Worm (Caenorhabditis elegans) whole organism, L3 larva: ENCODE results near the gene thoc-7.

Experiments used
- R02D3.7 ChIP-seq: fragments of 150-350 bp; optimal IDR thresholded peaks from 2 replicates; lab custom pipeline; 2014; ENCODE audit warnings: missing biosample characterization, missing genetic modification characterization
- ZK546.5 ChIP-seq: sonication (generic microtip); optimal IDR thresholded peaks from 2 replicates; lab custom pipeline; 2017; ENCODE audit warnings: missing biosample characterization, missing genetic modification characterization
- aly-2 ChIP-seq: fragments of 150-350 bp; optimal IDR thresholded peaks from 2 replicates; lab custom pipeline; 2014; ENCODE audit warnings: missing biosample characterization, missing genetic modification characterization
- ama-1 ChIP-seq: fragments of 150-350 bp; optimal IDR thresholded peaks from 2 replicates; lab custom pipeline; 2018
- ceh-16 ChIP-seq: sonication (generic microtip); optimal IDR thresholded peaks from 2 replicates; lab custom pipeline; 2017; ENCODE audit warnings: missing biosample characterization, missing genetic modification characterization
- ceh-28 ChIP-seq: fragments of 150-350 bp; optimal IDR thresholded peaks from 2 replicates; lab custom pipeline; 2014; ENCODE audit warnings: missing biosample characterization, missing genetic modification reagents, missing genetic modification characterization
- ceh-82 ChIP-seq: fragments of 150-350 bp; optimal IDR thresholded peaks from 2 replicates; lab custom pipeline; 2014; ENCODE audit warnings: missing biosample characterization, missing genetic modification characterization
- ceh-9 ChIP-seq: sonication (generic microtip); optimal IDR thresholded peaks from 2 replicates; lab custom pipeline; 2018; ENCODE audit warnings: missing biosample characterization, missing genetic modification characterization
- daf-12 ChIP-seq: fragments of 150-350 bp; optimal IDR thresholded peaks from 2 replicates; lab custom pipeline; 2014; ENCODE audit warnings: missing biosample characterization, missing genetic modification reagents, missing genetic modification characterization
- egl-27 ChIP-seq: sonication (generic microtip); optimal IDR thresholded peaks from 4 replicates; lab custom pipeline; 2017; ENCODE audit warnings: missing biosample characterization, missing genetic modification reagents, missing genetic modification characterization
- egl-5 ChIP-seq: fragments of 150-350 bp; optimal IDR thresholded peaks from 2 replicates; lab custom pipeline; 2017; ENCODE audit warnings: missing biosample characterization, missing genetic modification reagents, missing genetic modification characterization, inconsistent platforms
- elt-1 ChIP-seq: fragments of 150-350 bp; optimal IDR thresholded peaks from 2 replicates; lab custom pipeline; 2014; ENCODE audit warnings: missing biosample characterization, missing genetic modification characterization
- elt-2 ChIP-seq: sonication (generic microtip); optimal IDR thresholded peaks from 2 replicates; lab custom pipeline; 2016; ENCODE audit warnings: missing genetic modification reagents, mild to moderate bottlenecking, missing genetic modification characterization, missing compliant biosample characterization
- elt-3 ChIP-seq, 3 experiments: fragments of 150-350 bp in 1 of 3; sonication (generic microtip) in 2 of 3; optimal IDR thresholded peaks; 2 replicates in 2 of 3; 4 replicates in 1 of 3; lab custom pipeline; 2014 to 2017; ENCODE audit warnings: missing biosample characterization in 3 of 3, missing genetic modification characterization in 3 of 3
- eor-1 ChIP-seq, 2 experiments: fragments of 150-350 bp; optimal IDR thresholded peaks; 2 replicates each; lab custom pipeline; 2014 to 2018; ENCODE audit warnings: missing biosample characterization in 2 of 2, missing genetic modification characterization in 2 of 2
- fkh-10 ChIP-seq: sonication (generic microtip); optimal IDR thresholded peaks from 2 replicates; lab custom pipeline; 2017; ENCODE audit warnings: missing biosample characterization, missing genetic modification reagents, missing genetic modification characterization
- fkh-2 ChIP-seq: fragments of 150-350 bp; optimal IDR thresholded peaks from 2 replicates; lab custom pipeline; 2014; ENCODE audit warnings: missing biosample characterization, missing genetic modification reagents, missing genetic modification characterization
- fos-1 ChIP-seq: fragments of 150-350 bp; optimal IDR thresholded peaks from 2 replicates; lab custom pipeline; 2014; ENCODE audit warnings: missing biosample characterization, missing genetic modification characterization
- hmg-11 ChIP-seq: sonication (generic microtip); optimal IDR thresholded peaks from 2 replicates; lab custom pipeline; 2016; ENCODE audit warnings: missing genetic modification characterization, missing compliant biosample characterization
- jun-1 ChIP-seq: fragments of 150-350 bp; optimal IDR thresholded peaks from 2 replicates; lab custom pipeline; 2014; ENCODE audit warnings: missing biosample characterization, missing genetic modification reagents, missing genetic modification characterization
- lin-15B ChIP-seq: fragments of 150-350 bp; optimal IDR thresholded peaks from 2 replicates; lab custom pipeline; 2014; ENCODE audit warnings: missing biosample characterization, missing genetic modification characterization
- lin-39 ChIP-seq: fragments of 150-350 bp; optimal IDR thresholded peaks from 2 replicates; lab custom pipeline; 2018; ENCODE audit warnings: missing biosample characterization, missing genetic modification reagents, missing genetic modification characterization
- lsy-12 ChIP-seq: sonication (generic microtip); optimal IDR thresholded peaks from 2 replicates; lab custom pipeline; 2016; ENCODE audit warnings: mild to moderate bottlenecking, missing genetic modification characterization, missing compliant biosample characterization
- mdl-1 ChIP-seq: fragments of 150-350 bp; optimal IDR thresholded peaks from 2 replicates; lab custom pipeline; 2014; ENCODE audit warnings: missing biosample characterization, missing genetic modification characterization
- mml-1 ChIP-seq: fragments of 150-350 bp; sonication (generic microtip); optimal IDR thresholded peaks from 3 replicates; lab custom pipeline; 2014; ENCODE audit warnings: missing biosample characterization, missing genetic modification characterization
- nfya-1 ChIP-seq: sonication (generic microtip); optimal IDR thresholded peaks from 2 replicates; lab custom pipeline; 2017; ENCODE audit warnings: missing genetic modification characterization, mild to moderate bottlenecking, missing compliant biosample characterization, antibody characterized with exemption, moderate library complexity; ENCODE audit not compliant: insufficient read depth
- nhr-11 ChIP-seq: fragments of 150-350 bp; optimal IDR thresholded peaks from 2 replicates; lab custom pipeline; 2014; ENCODE audit warnings: missing biosample characterization, missing genetic modification characterization
- nhr-12 ChIP-seq: fragments of 150-350 bp; optimal IDR thresholded peaks from 2 replicates; lab custom pipeline; 2014; ENCODE audit warnings: missing biosample characterization, missing genetic modification characterization
- nhr-23 ChIP-seq: fragments of 150-350 bp; optimal IDR thresholded peaks from 2 replicates; lab custom pipeline; 2014; ENCODE audit warnings: missing biosample characterization, missing genetic modification reagents, missing genetic modification characterization
- nhr-237 ChIP-seq: fragments of 150-350 bp; optimal IDR thresholded peaks from 2 replicates; lab custom pipeline; 2014; ENCODE audit warnings: missing biosample characterization, missing genetic modification characterization
- nhr-25 ChIP-seq: sonication (generic microtip); optimal IDR thresholded peaks from 2 replicates; lab custom pipeline; 2017; ENCODE audit warnings: missing biosample characterization, missing genetic modification characterization
- nhr-28 ChIP-seq: fragments of 150-350 bp; optimal IDR thresholded peaks from 2 replicates; lab custom pipeline; 2014; ENCODE audit warnings: missing biosample characterization, missing genetic modification characterization
- nhr-43 ChIP-seq: sonication (generic microtip); optimal IDR thresholded peaks from 2 replicates; lab custom pipeline; 2016; ENCODE audit warnings: mild to moderate bottlenecking, missing genetic modification characterization, missing compliant biosample characterization; ENCODE audit not compliant: poor library complexity, severe bottlenecking
- nhr-67 ChIP-seq: fragments of 150-350 bp; optimal IDR thresholded peaks from 2 replicates; lab custom pipeline; 2014; ENCODE audit warnings: missing biosample characterization, missing genetic modification characterization
- nhr-76 ChIP-seq: fragments of 150-350 bp; sonication (generic microtip); optimal IDR thresholded peaks from 5 replicates; lab custom pipeline; 2014; ENCODE audit warnings: missing biosample characterization, missing genetic modification characterization
- nhr-77 ChIP-seq: fragments of 150-350 bp; optimal IDR thresholded peaks from 2 replicates; lab custom pipeline; 2014; ENCODE audit warnings: missing biosample characterization, missing genetic modification characterization
- pha-4 ChIP-seq: fragments of 150-350 bp; optimal IDR thresholded peaks from 2 replicates; lab custom pipeline; 2014; ENCODE audit warnings: missing biosample characterization, missing genetic modification reagents, missing genetic modification characterization
- pqm-1 ChIP-seq: fragments of 150-350 bp; optimal IDR thresholded peaks from 2 replicates; lab custom pipeline; 2017; ENCODE audit warnings: missing biosample characterization, missing genetic modification characterization, inconsistent platforms
- sea-2 ChIP-seq: fragments of 150-350 bp; sonication (generic microtip); optimal IDR thresholded peaks from 4 replicates; lab custom pipeline; 2014; ENCODE audit warnings: missing biosample characterization, missing genetic modification reagents, missing genetic modification characterization
- skn-1 ChIP-seq: fragments of 150-350 bp; optimal IDR thresholded peaks from 2 replicates; lab custom pipeline; 2014; ENCODE audit warnings: missing biosample characterization, missing genetic modification characterization
- snpc-4 ChIP-seq: fragments of 150-350 bp; optimal IDR thresholded peaks from 2 replicates; lab custom pipeline; 2014; ENCODE audit warnings: missing biosample characterization, missing genetic modification characterization
- tbx-2 ChIP-seq: sonication (generic microtip); optimal IDR thresholded peaks from 2 replicates; lab custom pipeline; 2016; ENCODE audit warnings: mild to moderate bottlenecking, missing genetic modification characterization, missing compliant biosample characterization
- unc-39 ChIP-seq: sonication (generic microtip); optimal IDR thresholded peaks from 4 replicates; lab custom pipeline; 2017; ENCODE audit warnings: missing biosample characterization, missing genetic modification characterization
- unc-62 ChIP-seq: fragments of 150-350 bp; sonication (generic microtip); optimal IDR thresholded peaks from 4 replicates; lab custom pipeline; 2014; ENCODE audit warnings: missing biosample characterization, missing genetic modification reagents, missing genetic modification characterization
- zag-1 ChIP-seq: fragments of 150-350 bp; optimal IDR thresholded peaks from 2 replicates; lab custom pipeline; 2014; ENCODE audit warnings: missing biosample characterization, missing genetic modification characterization
- ztf-11 ChIP-seq: fragments of 150-350 bp; optimal IDR thresholded peaks from 2 replicates; lab custom pipeline; 2014; ENCODE audit warnings: missing biosample characterization, missing genetic modification characterization
- ztf-4 ChIP-seq: fragments of 150-350 bp; optimal IDR thresholded peaks from 2 replicates; lab custom pipeline; 2014; ENCODE audit warnings: missing biosample characterization, missing genetic modification characterization

The thoc-7 gene

DNA sequence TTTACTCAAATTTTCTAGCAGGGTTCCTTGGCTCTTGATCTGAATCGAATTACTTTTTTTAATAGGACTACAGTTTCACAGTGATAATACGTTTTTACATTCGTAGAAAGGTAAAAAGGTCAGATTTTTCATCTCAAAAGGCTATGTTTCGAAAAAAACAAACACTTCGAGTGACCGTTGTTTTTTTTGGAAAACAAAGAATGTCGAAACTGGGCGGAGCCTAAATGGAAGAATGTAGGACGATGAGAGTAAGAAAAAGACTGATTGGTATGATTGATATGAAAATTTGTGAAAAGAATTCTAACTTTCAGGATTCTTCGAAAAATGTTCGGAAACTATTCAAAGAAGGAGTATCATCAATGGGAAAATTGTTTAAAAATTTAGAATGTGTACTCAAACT, 30.4 kb downstream of the thoc-7 start, which contains the start of gene Y37A1A.2:
TSS of gene Y37A1A.2 (minus strand) at position 101 of the 400 bp plus-strand sequence.
- TF ChIP-seq fkh-2 (tag; lab: Kevin White, UChicago) (no peak), mml-1 (tag; lab: Kevin White, UChicago) (no peak), elt-2 (tag; lab: Kevin White, UChicago) (no peak), nhr-77 (tag; lab: Kevin White, UChicago) (no peak), elt-1 (tag; lab: Kevin White, UChicago) (no peak), nhr-25 (tag; lab: Kevin White, UChicago) (no peak), pha-4 (no peak), jun-1 (no peak), nhr-76 (tag; lab: Kevin White, UChicago) (no peak), unc-62 (GFP tag; lab: Kevin White, UChicago) (no peak), R02D3.7 (tag; lab: Kevin White, UChicago) (no peak), egl-5 (no peak), lin-39 (no peak), ZK546.5 (tag; lab: Kevin White, UChicago) (no peak), nhr-23 (tag; lab: Kevin White, UChicago) (no peak)
- TF ChIP-seq, all 47 proteins: peak for 0

DNA sequence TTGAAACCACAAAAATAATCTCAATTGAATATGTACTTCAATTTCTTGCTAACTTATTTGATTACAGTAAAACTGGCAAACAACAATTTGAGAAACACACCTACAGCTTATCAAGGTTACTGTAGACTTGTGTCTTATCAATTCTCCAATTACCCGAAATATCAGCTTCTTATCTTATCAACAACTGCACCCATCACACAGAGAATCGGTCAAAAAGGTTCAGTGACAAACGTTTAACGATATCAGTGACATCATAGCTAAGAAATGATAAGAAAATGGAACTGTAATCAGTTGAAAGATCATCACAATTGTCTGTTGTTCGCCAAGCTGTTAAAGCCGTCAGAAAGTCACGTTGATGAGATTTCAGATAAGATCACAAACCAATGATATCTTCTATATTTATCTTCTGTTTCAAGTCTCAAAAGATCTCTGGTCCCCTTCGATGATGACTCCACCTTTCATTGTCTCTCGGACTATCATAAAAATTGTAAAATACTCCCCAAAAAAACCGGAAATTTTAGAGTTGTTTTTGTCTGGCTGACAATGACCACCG, 36.7 kb downstream of the thoc-7 start:
- peak; percentile 100 for TF ChIP-seq elt-2 (tag; lab: Kevin White, UChicago)
- TF ChIP-seq egl-5, result no peak
- TF ChIP-seq unc-39 (tag; lab: Kevin White, UChicago), result no peak
- TF ChIP-seq nhr-237 (tag; lab: Kevin White, UChicago), result no peak
- no peak for TF ChIP-seq ama-1 (lab: Kevin White, UChicago)
- no peak for TF ChIP-seq lsy-12 (tag; lab: Kevin White, UChicago)
- TF ChIP-seq lin-39, result no peak
- no peak for TF ChIP-seq lin-15B (tag; lab: Kevin White, UChicago)
- TF ChIP-seq skn-1 (tag; lab: Kevin White, UChicago), result peak; percentile 47
- peak; percentile 100 for TF ChIP-seq elt-3 (tag; optimal IDR thresholded peaks at IDR 0.05; lab: Kevin White, UChicago)
- no peak for TF ChIP-seq sea-2 (GFP tag; lab: Kevin White, UChicago)
- TF ChIP-seq fos-1, result peak; percentile 82
- peak; percentile 65 for TF ChIP-seq ceh-28 (tag; lab: Kevin White, UChicago)
- TF ChIP-seq mdl-1, result peak; percentile 56
- TF ChIP-seq nhr-11 (tag; lab: Kevin White, UChicago), result no peak
- TF ChIP-seq pha-4, result peak; percentile 75
- no peak for TF ChIP-seq fkh-10 (GFP tag; lab: Kevin White, UChicago)
- TF ChIP-seq nhr-43 (tag; lab: Kevin White, UChicago), result peak; percentile 93
- TF ChIP-seq ztf-11 (tag; lab: Kevin White, UChicago), result no peak
- no peak for TF ChIP-seq nhr-67 (tag; lab: Kevin White, UChicago)
- TF ChIP-seq elt-1 (tag; lab: Kevin White, UChicago), result no peak
- TF ChIP-seq hmg-11 (tag; lab: Kevin White, UChicago), result no peak
- TF ChIP-seq snpc-4 (tag; lab: Kevin White, UChicago), result no peak
- TF ChIP-seq pqm-1 (tag; lab: Kevin White, UChicago), result peak; percentile 100
- TF ChIP-seq unc-62 (GFP tag; lab: Kevin White, UChicago), result no peak
- TF ChIP-seq daf-12, result no peak
- no peak for TF ChIP-seq ceh-16 (tag; lab: Kevin White, UChicago)
- no peak for TF ChIP-seq ceh-9
- TF ChIP-seq mml-1 (tag; lab: Kevin White, UChicago), result no peak
- TF ChIP-seq ztf-4, result no peak
- TF ChIP-seq ZK546.5 (tag; lab: Kevin White, UChicago), result no peak
- TF ChIP-seq aly-2 (tag; lab: Kevin White, UChicago), result no peak
- peak; percentile 39 for TF ChIP-seq nhr-76 (tag; lab: Kevin White, UChicago)
- no peak for TF ChIP-seq ceh-82 (tag; lab: Kevin White, UChicago)
- TF ChIP-seq jun-1, result peak; percentile 98
- peak; percentile 65 for TF ChIP-seq R02D3.7 (tag; lab: Kevin White, UChicago)
- peak; percentile 90 for TF ChIP-seq nhr-23 (tag; lab: Kevin White, UChicago)
- no peak for TF ChIP-seq eor-1 (tag; optimal IDR thresholded peaks at IDR 0.05; lab: Kevin White, UChicago)
- peak; percentile 89 for TF ChIP-seq nhr-25 (tag; lab: Kevin White, UChicago)
- peak; percentile 12 for TF ChIP-seq tbx-2 (tag; lab: Kevin White, UChicago)
- no peak for TF ChIP-seq nhr-28 (tag; lab: Kevin White, UChicago)
- peak; percentile 98 for TF ChIP-seq egl-27
- TF ChIP-seq nfya-1 (tag; lab: Kevin White, UChicago), result peak; percentile 64
- no peak for TF ChIP-seq nhr-77 (tag; lab: Kevin White, UChicago)
- TF ChIP-seq zag-1 (tag; lab: Kevin White, UChicago), result no peak
- no peak for TF ChIP-seq fkh-2 (tag; lab: Kevin White, UChicago)
- TF ChIP-seq nhr-12 (tag; lab: Kevin White, UChicago), result no peak
- TF ChIP-seq, all 47 proteins: peak for 17
